Fruit fly (Drosophila melanogaster) whole organism, prepupa: ENCODE measurements around the gene eIF3l.

Source experiments
- Blimp-1 ChIP-seq: fragments of 200-800 bp; sonication (Bioruptor generic); optimal IDR thresholded peaks from 3 replicates; lab custom pipeline; 2017; ENCODE audit warnings: missing biosample characterization, missing genetic modification characterization, mild to moderate bottlenecking, moderate library complexity, missing genetic modification reagents
- CG10669 ChIP-seq: fragments of 200-800 bp; sonication (Bioruptor generic); optimal IDR thresholded peaks from 3 replicates; lab custom pipeline; 2018; ENCODE audit warnings: missing biosample characterization, mild to moderate bottlenecking, missing genetic modification characterization, moderate library complexity
- CG11762 ChIP-seq: fragments of 200-800 bp; sonication (Bioruptor generic); optimal IDR thresholded peaks from 3 replicates; lab custom pipeline; 2016; ENCODE audit warnings: missing biosample characterization, missing genetic modification characterization; ENCODE audit not compliant: insufficient read depth
- CG11902 ChIP-seq: fragments of 200-800 bp; sonication (Bioruptor generic); optimal IDR thresholded peaks from 3 replicates; lab custom pipeline; 2016; ENCODE audit warnings: missing biosample characterization, missing genetic modification characterization
- CG15336 ChIP-seq: fragments of 200-800 bp; sonication (Bioruptor generic); IDR thresholded peaks from 2 replicates; pipeline ENCODE4 v1.3.6; 2022; ENCODE audit warnings: missing biosample characterization, missing genetic modification characterization
- CG1621 ChIP-seq: fragments of 200-800 bp; sonication (Bioruptor generic); optimal IDR thresholded peaks from 3 replicates; lab custom pipeline; 2018; ENCODE audit warnings: missing biosample characterization, mild to moderate bottlenecking, missing genetic modification characterization
- CG16779 ChIP-seq: fragments of 200-800 bp; sonication (Bioruptor generic); optimal IDR thresholded peaks from 3 replicates; lab custom pipeline; 2017; ENCODE audit warnings: missing biosample characterization, mild to moderate bottlenecking, missing genetic modification characterization
- CG31627 ChIP-seq: fragments of 200-800 bp; sonication (Bioruptor generic); optimal IDR thresholded peaks from 3 replicates; lab custom pipeline; 2016; ENCODE audit warnings: missing biosample characterization, missing genetic modification characterization
- CG32006 ChIP-seq: fragments of 200-800 bp; sonication (Bioruptor generic); optimal IDR thresholded peaks from 3 replicates; lab custom pipeline; 2017; ENCODE audit warnings: missing biosample characterization, mild to moderate bottlenecking, missing genetic modification characterization
- CG3919 ChIP-seq: fragments of 200-800 bp; sonication (Bioruptor generic); optimal IDR thresholded peaks from 3 replicates; lab custom pipeline; 2016; ENCODE audit warnings: missing biosample characterization, missing genetic modification characterization
- CG4318 ChIP-seq: fragments of 200-800 bp; sonication (Bioruptor generic); optimal IDR thresholded peaks from 3 replicates; lab custom pipeline; 2017; ENCODE audit warnings: missing biosample characterization, mild to moderate bottlenecking, missing genetic modification characterization
- CG6163 ChIP-seq: fragments of 200-800 bp; sonication (Bioruptor generic); IDR thresholded peaks from 3 replicates; pipeline ENCODE4 v1.3.6; 2022; ENCODE audit warnings: missing biosample characterization, missing genetic modification characterization
- CG6808 ChIP-seq: fragments of 200-800 bp; sonication (Bioruptor generic); optimal IDR thresholded peaks from 3 replicates; lab custom pipeline; 2017; ENCODE audit warnings: missing biosample characterization, missing genetic modification characterization, mild to moderate bottlenecking, moderate library complexity, missing genetic modification reagents
- CG6854 ChIP-seq: fragments of 200-800 bp; sonication (Bioruptor generic); optimal IDR thresholded peaks from 2 replicates; lab custom pipeline; 2017; ENCODE audit warnings: missing biosample characterization, mild to moderate bottlenecking, missing genetic modification characterization
- CG7368 ChIP-seq: fragments of 200-800 bp; sonication (Bioruptor generic); optimal IDR thresholded peaks from 3 replicates; lab custom pipeline; 2016; ENCODE audit warnings: missing biosample characterization, missing genetic modification characterization
- CG8119 ChIP-seq: fragments of 200-800 bp; sonication (Bioruptor generic); IDR thresholded peaks from 3 replicates; pipeline ENCODE4 v1.3.6; 2022; ENCODE audit warnings: missing biosample characterization, missing genetic modification characterization
- CG9139 ChIP-seq: fragments of 200-800 bp; sonication (Bioruptor generic); optimal IDR thresholded peaks from 3 replicates; lab custom pipeline; 2017; ENCODE audit warnings: missing biosample characterization, mild to moderate bottlenecking, missing genetic modification characterization
- Eip75B ChIP-seq: fragments of 200-800 bp; sonication (Bioruptor generic); optimal IDR thresholded peaks from 3 replicates; lab custom pipeline; 2016; ENCODE audit warnings: missing biosample characterization, missing genetic modification characterization
- Eip78C ChIP-seq: fragments of 200-800 bp; sonication (Bioruptor generic); peaks from one replicate; lab custom pipeline; 2016; ENCODE audit warnings: missing biosample characterization, missing genetic modification characterization
- Ets21C ChIP-seq: fragments of 200-800 bp; sonication (Bioruptor generic); optimal IDR thresholded peaks from 3 replicates; lab custom pipeline; 2016; ENCODE audit warnings: missing biosample characterization, missing genetic modification characterization
- Ets96B ChIP-seq: fragments of 200-800 bp; optimal IDR thresholded peaks from 2 replicates; lab custom pipeline; 2019; ENCODE audit warnings: missing biosample characterization, mild to moderate bottlenecking, missing genetic modification characterization, moderate library complexity
- Gug ChIP-seq: fragments of 200-800 bp; sonication (Bioruptor generic); IDR thresholded peaks from 2 replicates; pipeline ENCODE4 v1.3.6; 2022; ENCODE audit warnings: missing biosample characterization, missing genetic modification characterization
- Hr38 ChIP-seq: sonication (Bioruptor generic); optimal IDR thresholded peaks from 2 replicates; lab custom pipeline; 2016; ENCODE audit warnings: missing biosample characterization, missing genetic modification characterization
- Hr39 ChIP-seq: fragments of 200-800 bp; sonication (Bioruptor generic); optimal IDR thresholded peaks from 2 replicates; lab custom pipeline; 2016; ENCODE audit warnings: missing biosample characterization, missing genetic modification characterization
- Hr4 ChIP-seq: fragments of 200-800 bp; sonication (Bioruptor generic); optimal IDR thresholded peaks from 3 replicates; lab custom pipeline; 2016; ENCODE audit warnings: missing biosample characterization, missing genetic modification characterization
- Lpt ChIP-seq: fragments of 200-800 bp; sonication (Bioruptor generic); optimal IDR thresholded peaks from 3 replicates; lab custom pipeline; 2016; ENCODE audit warnings: missing biosample characterization, missing genetic modification characterization
- OdsH ChIP-seq: fragments of 200-800 bp; sonication (Bioruptor generic); optimal IDR thresholded peaks from 3 replicates; lab custom pipeline; 2016; ENCODE audit warnings: missing biosample characterization, missing genetic modification characterization
- Smox ChIP-seq: fragments of 200-800 bp; sonication (Bioruptor generic); optimal IDR thresholded peaks from 3 replicates; lab custom pipeline; 2016; ENCODE audit warnings: missing biosample characterization, missing genetic modification characterization
- Sox102F ChIP-seq: fragments of 200-800 bp; sonication (Bioruptor generic); optimal IDR thresholded peaks from 2 replicates; lab custom pipeline; 2016; ENCODE audit warnings: missing biosample characterization, mild to moderate bottlenecking, missing genetic modification characterization
- Sox14 ChIP-seq: fragments of 200-800 bp; sonication (Bioruptor generic); optimal IDR thresholded peaks from 3 replicates; lab custom pipeline; 2016; ENCODE audit warnings: missing biosample characterization, missing genetic modification characterization
- Sox15 ChIP-seq: fragments of 200-800 bp; sonication (Bioruptor generic); optimal IDR thresholded peaks from 3 replicates; lab custom pipeline; 2016; ENCODE audit warnings: missing biosample characterization, missing genetic modification characterization
- achi ChIP-seq: fragments of 200-800 bp; sonication (Bioruptor generic); optimal IDR thresholded peaks from 3 replicates; lab custom pipeline; 2016; ENCODE audit warnings: missing biosample characterization, missing genetic modification characterization
- acj6 ChIP-seq: fragments of 200-800 bp; sonication (Bioruptor generic); optimal IDR thresholded peaks from 3 replicates; lab custom pipeline; 2016; ENCODE audit warnings: missing biosample characterization, missing genetic modification characterization
- cyc ChIP-seq: fragments of 200-800 bp; sonication (Bioruptor generic); optimal IDR thresholded peaks from 3 replicates; lab custom pipeline; 2016; ENCODE audit warnings: missing biosample characterization, missing genetic modification characterization
- dac ChIP-seq: fragments of 200-800 bp; sonication (Bioruptor generic); optimal IDR thresholded peaks from 2 replicates; lab custom pipeline; 2017; ENCODE audit warnings: missing biosample characterization, mild to moderate bottlenecking, missing genetic modification characterization
- eg ChIP-seq: fragments of 200-800 bp; sonication (Bioruptor generic); IDR thresholded peaks from 3 replicates; pipeline ENCODE4 v1.3.6; 2022; ENCODE audit warnings: missing biosample characterization, missing genetic modification characterization
- fd59A ChIP-seq: fragments of 200-800 bp; sonication (Bioruptor generic); optimal IDR thresholded peaks from 2 replicates; lab custom pipeline; 2017; ENCODE audit warnings: missing biosample characterization, mild to moderate bottlenecking, missing genetic modification characterization, missing genetic modification reagents
- fd85E ChIP-seq: fragments of 200-800 bp; sonication (Bioruptor generic); optimal IDR thresholded peaks from 3 replicates; lab custom pipeline; 2016; ENCODE audit warnings: missing biosample characterization, missing genetic modification characterization
- fkh ChIP-seq: fragments of 200-800 bp; sonication (Bioruptor generic); optimal IDR thresholded peaks from 3 replicates; lab custom pipeline; 2017; ENCODE audit warnings: missing biosample characterization, mild to moderate bottlenecking, missing genetic modification characterization, moderate library complexity
- lz ChIP-seq: fragments of 200-800 bp; sonication (Bioruptor generic); optimal IDR thresholded peaks from 3 replicates; lab custom pipeline; 2016; ENCODE audit warnings: missing biosample characterization, missing genetic modification characterization
- net ChIP-seq: fragments of 200-800 bp; sonication (Bioruptor generic); optimal IDR thresholded peaks from 3 replicates; lab custom pipeline; 2016; ENCODE audit warnings: missing biosample characterization, missing genetic modification characterization
- pdm3 ChIP-seq: fragments of 200-800 bp; sonication (Bioruptor generic); optimal IDR thresholded peaks from 3 replicates; lab custom pipeline; 2016; ENCODE audit warnings: missing biosample characterization, missing genetic modification characterization
- salr ChIP-seq, 2 experiments: fragments of 200-800 bp; sonication (Bioruptor generic); optimal IDR thresholded peaks; 3 replicates each; lab custom pipeline; 2016 to 2018; ENCODE audit warnings: missing biosample characterization in 2 of 2, missing genetic modification characterization in 2 of 2, mild to moderate bottlenecking in 1 of 2
- spab ChIP-seq: fragments of 200-800 bp; sonication (Bioruptor generic); optimal IDR thresholded peaks from 2 replicates; lab custom pipeline; 2017; ENCODE audit warnings: missing biosample characterization, mild to moderate bottlenecking, missing genetic modification characterization, missing genetic modification reagents
- ss ChIP-seq, 2 experiments: fragments of 200-800 bp; sonication (Bioruptor generic); optimal IDR thresholded peaks; 2 replicates in 1 of 2; 3 replicates in 1 of 2; lab custom pipeline; 2017 to 2018; ENCODE audit warnings: mild to moderate bottlenecking in 2 of 2, missing biosample characterization in 2 of 2, missing genetic modification characterization in 2 of 2, moderate library complexity in 1 of 2
- svp ChIP-seq: fragments of 200-800 bp; sonication (Bioruptor generic); peaks from one replicate; lab custom pipeline; 2016; ENCODE audit warnings: missing biosample characterization, missing genetic modification characterization
- topi ChIP-seq: fragments of 200-800 bp; sonication (Bioruptor generic); optimal IDR thresholded peaks from 3 replicates; lab custom pipeline; 2016; ENCODE audit warnings: missing biosample characterization, missing genetic modification characterization

Gene eIF3l

dm6 chr3L:12139232-12139698 is 6.6 kb downstream of the eIF3l start (continued):
- TF ChIP-seq salr (GFP tag; optimal IDR thresholded peaks at IDR 0.05; lab: Kevin White, UChicago) (peak; percentile 8 to 67), OdsH (peak; percentile 75), fkh (GFP tag; lab: Kevin White, UChicago) (no peak), Hr39 (peak; percentile 79), CG11902 (GFP tag; lab: Kevin White, UChicago) (peak; percentile 44), CG6808 (GFP tag; lab: Kevin White, UChicago) (no peak), achi (GFP tag; lab: Kevin White, UChicago) (peak; percentile 63), CG31627 (peak; percentile 83)
- TF ChIP-seq, all 60 proteins: peak for 41

- peak; percentile 48 for TF ChIP-seq CG11762
- peak; percentile 79 for TF ChIP-seq OdsH
- TF ChIP-seq eg (GFP tag; lab: Robert Waterston, UW) = peak; percentile 67; the same call in 2 of the 3 replicates
- TF ChIP-seq CG15336 (GFP tag; lab: Robert Waterston, UW) = peak; percentile 48; the same call in 1 of the 2 replicates
- peak; percentile 28 for TF ChIP-seq Lpt (GFP tag; lab: Kevin White, UChicago)
- TF ChIP-seq CG31627 = peak; percentile 84
- TF ChIP-seq Eip78C = peak; percentile 79
- peak; percentile 76 for TF ChIP-seq pdm3 (GFP tag; lab: Kevin White, UChicago)
- 0 out of 3 replicates have a peak, but pooled peaks have one; percentile 32 for TF ChIP-seq CG6163
- TF ChIP-seq svp (GFP tag; lab: Kevin White, UChicago) = peak; percentile 92
- TF ChIP-seq CG6808 (GFP tag; lab: Kevin White, UChicago) = peak; percentile 52
- peak; percentile 54 for TF ChIP-seq net (GFP tag; lab: Kevin White, UChicago)
- TF ChIP-seq CG1621 = peak; percentile 5
- TF ChIP-seq Gug = peak; percentile 36; the same call in 1 of the 2 replicates
- TF ChIP-seq fd85E (GFP tag; lab: Kevin White, UChicago) = no peak
- peak; percentile 66 for TF ChIP-seq Eip75B (GFP tag; lab: Kevin White, UChicago)
- peak; percentile 52 for TF ChIP-seq fd59A
- TF ChIP-seq CG16779 (tag; lab: Kevin White, UChicago) = no peak
- TF ChIP-seq Sox14 = peak; percentile 79
- TF ChIP-seq acj6 (GFP tag; lab: Kevin White, UChicago) = peak; percentile 76
- peak; percentile 4 for TF ChIP-seq dac
- peak in 1 of 2 experiments; percentile 33 for TF ChIP-seq salr (GFP tag; optimal IDR thresholded peaks at IDR 0.05; lab: Kevin White, UChicago)
- peak; percentile 76 for TF ChIP-seq Sox102F (GFP tag; lab: Kevin White, UChicago)
- TF ChIP-seq CG11902 (GFP tag; lab: Kevin White, UChicago) = peak; percentile 73
- no peak for TF ChIP-seq CG4318
- no peak for TF ChIP-seq Hr38 (GFP tag; lab: Kevin White, UChicago)
- peak; percentile 75 for TF ChIP-seq Sox15
- TF ChIP-seq CG32006 (GFP tag; lab: Kevin White, UChicago) = peak; percentile 67
- TF ChIP-seq Smox = peak; percentile 81
- TF ChIP-seq ss (GFP tag; optimal IDR thresholded peaks at IDR 0.05; lab: Kevin White, UChicago) = peak in 1 of 2 experiments; percentile 66
- TF ChIP-seq topi (GFP tag; lab: Kevin White, UChicago) = peak; percentile 75
- peak; percentile 76 for TF ChIP-seq cyc (GFP tag; lab: Kevin White, UChicago)
- peak; percentile 64 for TF ChIP-seq Ets96B
- peak; percentile 76 for TF ChIP-seq Hr4 (GFP tag; lab: Kevin White, UChicago)
- TF ChIP-seq CG6854 (GFP tag; lab: Kevin White, UChicago) = no peak
- TF ChIP-seq lz (GFP tag; lab: Kevin White, UChicago) = peak; percentile 85
- peak; percentile 69 for TF ChIP-seq CG10669 (GFP tag; lab: Kevin White, UChicago)
- peak; percentile 43 for TF ChIP-seq CG7368 (GFP tag; lab: Kevin White, UChicago)
- no peak for TF ChIP-seq CG9139 (GFP tag; lab: Kevin White, UChicago)
- peak; percentile 78 for TF ChIP-seq CG3919 (GFP tag; lab: Kevin White, UChicago)
- TF ChIP-seq spab (GFP tag; lab: Kevin White, UChicago) = peak; percentile 28
- TF ChIP-seq Hr39 = peak; percentile 84
- TF ChIP-seq Blimp-1 (GFP tag; lab: Kevin White, UChicago) = no peak
- peak; percentile 79 for TF ChIP-seq Ets21C (GFP tag; lab: Kevin White, UChicago)
- peak; percentile 59; the same call in 1 of the 3 replicates for TF ChIP-seq CG8119 (GFP tag; lab: Robert Waterston, UW)
Observed at dm6 chr3L:12138113-12138899, 7.6 kb downstream of the eIF3l start, which contains the start of the genes ND-SGDH and RhoGAP68F. ND-SGDH (minus strand) TSS chr3L:12138584. RhoGAP68F (plus strand) TSS chr3L:12138868.
